Fruit fly (Drosophila melanogaster): ENCODE data around the gene MED1.
A peak's percentile ranks its signal among the peaks of the same experiment; 100 is the strongest.

Gene MED1

dm6 chr3L:21617354-21617753 lies 16.9 kb downstream of the MED1 start, which contains the start of the genes S1P and CG11307 (continued):
- TF ChIP-seq nerfin-1 (tag; optimal IDR thresholded peaks at IDR 0.05) (peak; percentile 88), zen (tag; optimal IDR thresholded peaks at IDR 0.05) (no peak), CG18619 (GFP tag; optimal IDR thresholded peaks at IDR 0.05) (no peak), dm (GFP tag; optimal IDR thresholded peaks at IDR 0.05) (no peak), CG1647 (GFP tag; optimal IDR thresholded peaks at IDR 0.05) (no peak), CG12659 (GFP tag; optimal IDR thresholded peaks at IDR 0.05) (peak; percentile 28), MBD-R2 (GFP tag; IDR thresholded peaks at IDR 0.05) (peak; percentile 70), CG17328 (GFP tag; IDR thresholded peaks at IDR 0.05) (no peak), BEAF-32 (GFP tag; optimal IDR thresholded peaks at IDR 0.05) (peak; percentile 34), NfI (GFP tag; optimal IDR thresholded peaks at IDR 0.05) (no peak), ac (GFP tag; optimal IDR thresholded peaks at IDR 0.05) (no peak), CG2116 (GFP tag; optimal IDR thresholded peaks at IDR 0.05) (peak; percentile 44), prd (optimal IDR thresholded peaks at IDR 0.05) (no peak), prd (GFP tag; IDR thresholded peaks at IDR 0.05) (no peak), CG4617 (GFP tag; optimal IDR thresholded peaks at IDR 0.05; ENCODE audit: borderline replicate concordance) (peak; percentile 45), CG16815 (GFP tag; optimal IDR thresholded peaks at IDR 0.05) (no peak), fru (optimal IDR thresholded peaks at IDR 0.05) (no peak), fd96Cb (tag; optimal IDR thresholded peaks at IDR 0.05) (no peak), ERR (GFP tag; optimal IDR thresholded peaks at IDR 0.05) (no peak), CG16863 (GFP tag; optimal IDR thresholded peaks at IDR 0.05) (no peak), HLHmδ (GFP tag; optimal IDR thresholded peaks at IDR 0.05) (no peak), CG10209 (GFP tag; optimal IDR thresholded peaks at IDR 0.05) (no peak), ssp (GFP tag; IDR thresholded peaks at IDR 0.05) (no peak), sna (GFP tag; IDR thresholded peaks at IDR 0.05; ENCODE audit: partially characterized antibody) (no peak), Ets97D (GFP tag; optimal IDR thresholded peaks at IDR 0.05) (peak; percentile 3), CG10979 (tag; optimal IDR thresholded peaks at IDR 0.05) (no peak), trem (tag; optimal IDR thresholded peaks at IDR 0.05) (peak; percentile 64), CG10959 (GFP tag; IDR thresholded peaks at IDR 0.05) (no peak), pnt (GFP tag; optimal IDR thresholded peaks at IDR 0.05) (no peak), oc (tag; optimal IDR thresholded peaks at IDR 0.05) (no peak), CG11723 (GFP tag; optimal IDR thresholded peaks at IDR 0.05) (no peak), CG11247 (GFP tag; IDR thresholded peaks at IDR 0.05) (no peak), Nf-YA (GFP tag; IDR thresholded peaks at IDR 0.05) (no peak), bigmax (GFP tag; optimal IDR thresholded peaks at IDR 0.05) (no peak), gfzf (GFP tag; optimal IDR thresholded peaks at IDR 0.05) (peak; percentile 90), CG3163 (GFP tag; optimal IDR thresholded peaks at IDR 0.05) (no peak), pho (GFP tag; optimal IDR thresholded peaks at IDR 0.05) (no peak), pita (GFP tag; optimal IDR thresholded peaks at IDR 0.05) (no peak), Sin3A (optimal IDR thresholded peaks at IDR 0.05) (no peak), zf30C (GFP tag; optimal IDR thresholded peaks at IDR 0.05) (no peak), CG8281 (tag; optimal IDR thresholded peaks at IDR 0.05) (no peak), CG1792 (GFP tag; optimal IDR thresholded peaks at IDR 0.05) (no peak), CG3995 (GFP tag; optimal IDR thresholded peaks at IDR 0.05) (peak; percentile 26), ken (GFP tag; IDR thresholded peaks at IDR 0.05) (no peak), cad (GFP tag; optimal IDR thresholded peaks at IDR 0.05) (no peak), ci (GFP tag; IDR thresholded peaks at IDR 0.05) (no peak), corto (GFP tag; optimal IDR thresholded peaks at IDR 0.05) (no peak), Dp (GFP tag; optimal IDR thresholded peaks at IDR 0.05) (peak; percentile 35), tin (GFP tag; optimal IDR thresholded peaks at IDR 0.05) (no peak), p53 (GFP tag; optimal IDR thresholded peaks at IDR 0.05) (no peak), peb (GFP tag; IDR thresholded peaks at IDR 0.05) (no peak), lbe (GFP tag; optimal IDR thresholded peaks at IDR 0.05) (no peak), dysf (GFP tag; IDR thresholded peaks at IDR 0.05) (no peak)
